Worm (Caenorhabditis elegans): ENCODE results near the gene F26D10.13.

F26D10.13 gene

DNA sequence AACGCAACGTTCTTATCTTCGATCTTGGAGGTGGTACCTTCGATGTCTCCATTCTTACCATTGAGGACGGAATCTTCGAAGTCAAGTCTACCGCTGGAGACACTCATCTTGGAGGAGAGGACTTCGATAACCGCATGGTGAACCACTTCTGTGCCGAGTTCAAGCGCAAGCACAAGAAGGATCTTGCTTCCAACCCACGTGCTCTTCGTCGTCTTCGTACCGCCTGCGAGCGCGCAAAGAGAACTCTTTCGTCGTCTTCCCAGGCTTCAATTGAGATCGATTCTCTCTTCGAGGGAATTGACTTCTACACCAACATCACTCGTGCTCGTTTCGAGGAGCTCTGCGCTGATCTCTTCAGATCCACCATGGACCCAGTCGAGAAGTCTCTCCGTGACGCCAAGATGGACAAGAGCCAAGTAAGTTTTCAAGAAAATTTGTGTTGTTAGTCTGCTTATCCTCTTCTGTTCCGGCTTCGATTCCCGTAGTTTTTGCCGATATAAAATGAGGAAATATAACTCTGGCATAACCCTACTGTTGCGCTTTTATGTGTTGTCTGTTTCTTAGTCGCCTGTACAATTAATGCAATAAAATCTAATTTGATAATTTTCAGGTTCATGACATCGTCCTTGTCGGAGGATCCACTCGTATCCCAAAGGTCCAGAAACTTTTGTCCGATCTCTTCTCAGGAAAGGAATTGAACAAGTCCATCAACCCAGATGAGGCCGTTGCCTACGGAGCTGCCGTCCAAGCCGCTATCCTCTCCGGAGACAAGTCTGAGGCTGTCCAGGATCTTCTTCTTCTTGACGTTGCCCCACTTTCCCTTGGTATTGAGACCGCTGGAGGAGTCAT is 15.2 kb upstream of the F26D10.13 start:
- TF ChIP-seq unc-62 (GFP tag; optimal IDR thresholded peaks at IDR 0.05) = no peak

- no peak for TF ChIP-seq unc-62 (GFP tag; optimal IDR thresholded peaks at IDR 0.05)
These were observed 14.4 kb upstream of the F26D10.13 start, which contains the start of gene hsp-1 for ce11 chrIV:17278861-17279591. Gene hsp-1 (plus strand): TSS chrIV:17278959.

- no peak for TF ChIP-seq unc-62 (GFP tag; optimal IDR thresholded peaks at IDR 0.05)
These were observed 13.7 kb upstream of the F26D10.13 start for ce11 chrIV:17278363-17278762.

DNA sequence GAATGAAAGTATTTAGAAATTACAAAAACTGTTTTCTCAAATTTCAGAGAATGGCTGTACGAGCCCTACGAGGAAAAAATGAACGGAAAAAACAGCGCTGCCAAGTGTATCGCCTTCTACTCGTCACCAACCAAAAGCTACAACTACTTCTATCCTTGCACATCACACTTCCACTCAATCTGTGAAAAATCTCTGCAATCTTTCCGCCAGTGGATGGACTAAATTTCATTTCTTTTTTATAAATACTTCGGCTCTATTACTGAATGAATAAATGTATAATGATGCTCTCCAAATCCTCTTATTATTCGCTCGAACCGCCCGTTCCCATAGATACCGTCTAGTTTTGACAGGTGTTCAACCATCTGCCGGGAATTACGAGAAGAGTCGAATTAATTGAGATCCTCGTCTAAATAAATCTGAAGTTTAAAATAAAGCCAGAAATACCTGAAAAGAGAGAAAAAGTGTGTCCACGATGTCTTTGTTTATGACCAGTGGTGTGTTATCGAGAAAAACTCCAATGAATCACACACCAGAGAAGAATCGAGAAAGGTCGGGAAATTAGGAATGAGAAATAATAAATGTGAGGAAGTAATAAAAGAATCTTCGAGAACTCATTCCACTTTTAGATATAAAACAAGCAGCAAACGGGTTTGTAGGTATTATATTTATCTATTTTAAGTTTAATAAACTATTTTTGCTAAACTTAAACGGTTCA is 13.0 kb upstream of the F26D10.13 start:
- TF ChIP-seq unc-62 (GFP tag; optimal IDR thresholded peaks at IDR 0.05) = no peak

ce11 chrIV:17276705-17277458 is 12.3 kb upstream of the F26D10.13 start, which contains the start of gene clec-196:
Gene clec-196 (plus strand): TSS chrIV:17276956.
- no peak for TF ChIP-seq unc-62 (GFP tag; optimal IDR thresholded peaks at IDR 0.05)

DNA sequence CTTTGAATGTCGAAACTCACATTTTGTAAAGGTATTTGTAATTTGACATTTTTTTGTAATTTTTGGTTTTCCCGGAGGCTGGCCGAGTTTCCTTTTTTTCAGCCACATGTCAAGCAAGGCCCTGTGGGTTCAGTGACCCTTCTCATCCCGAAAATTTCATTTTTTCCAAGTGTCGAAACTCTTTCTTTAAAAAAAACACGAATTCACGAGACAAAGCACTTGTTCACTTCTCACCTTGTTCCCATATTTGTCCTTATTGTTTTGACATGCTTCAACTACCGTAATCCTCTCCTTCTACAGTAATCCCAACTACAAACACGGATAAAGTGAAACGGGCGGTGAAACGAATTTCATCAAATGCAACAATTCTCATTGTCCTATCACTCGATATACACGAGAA is 10.7 kb upstream of the F26D10.13 start, which contains the start of gene lhfp-4:
lhfp-4 (plus strand) TSS at position 301 of the 400 bp plus-strand sequence.
- TF ChIP-seq unc-62 (GFP tag; optimal IDR thresholded peaks at IDR 0.05) = no peak

ce11 chrIV:17273602-17274110 is 9.0 kb upstream of the F26D10.13 start, which contains the start of gene gln-5:
Gene gln-5 (minus strand): TSS chrIV:17273652.
- TF ChIP-seq unc-62 (GFP tag; optimal IDR thresholded peaks at IDR 0.05) = no peak

DNA sequence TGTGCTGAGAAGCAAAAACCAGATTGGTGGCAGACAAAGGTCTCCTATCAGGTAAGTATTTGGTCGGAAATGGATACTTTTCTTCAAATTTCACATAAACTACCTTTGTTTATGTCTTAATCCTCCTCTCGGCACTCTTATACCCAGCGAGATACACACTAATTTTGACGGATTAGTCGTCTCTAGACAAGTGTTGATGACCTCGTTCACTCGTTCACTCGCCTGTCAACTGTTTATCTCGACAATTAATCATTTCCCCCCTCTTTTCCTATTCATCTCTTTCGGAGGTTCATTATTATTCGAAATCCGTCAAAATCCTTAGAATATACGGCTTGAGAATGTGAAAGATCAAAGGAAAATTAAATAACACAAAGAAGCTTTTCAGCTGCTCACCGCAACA is 5.1 kb upstream of the F26D10.13 start:
- TF ChIP-seq unc-62 (GFP tag; optimal IDR thresholded peaks at IDR 0.05) = no peak

DNA sequence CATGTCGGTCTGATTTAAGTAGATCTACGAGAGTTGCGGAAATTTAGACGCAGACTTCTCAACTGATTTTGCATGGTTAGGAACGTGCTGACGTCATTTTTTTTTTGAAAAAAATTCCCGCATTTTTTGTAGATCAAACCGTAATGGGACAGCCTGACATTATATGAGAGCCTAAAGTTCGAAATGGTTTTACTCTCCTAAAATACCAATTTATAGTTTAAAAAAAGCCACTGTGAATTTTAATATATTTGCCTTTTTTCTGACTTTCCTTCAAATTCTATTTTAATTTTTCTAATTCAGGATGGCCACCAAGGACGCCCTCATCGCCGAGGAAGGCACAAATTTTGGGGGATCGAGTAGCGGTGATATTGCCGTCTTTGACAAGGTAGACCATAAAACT is 4.4 kb upstream of the F26D10.13 start, which contains the start of gene atgp-1:
atgp-1 (plus strand) TSS at position 301 of the 400 bp plus-strand sequence.
- TF ChIP-seq unc-62 (GFP tag; optimal IDR thresholded peaks at IDR 0.05) = no peak

DNA sequence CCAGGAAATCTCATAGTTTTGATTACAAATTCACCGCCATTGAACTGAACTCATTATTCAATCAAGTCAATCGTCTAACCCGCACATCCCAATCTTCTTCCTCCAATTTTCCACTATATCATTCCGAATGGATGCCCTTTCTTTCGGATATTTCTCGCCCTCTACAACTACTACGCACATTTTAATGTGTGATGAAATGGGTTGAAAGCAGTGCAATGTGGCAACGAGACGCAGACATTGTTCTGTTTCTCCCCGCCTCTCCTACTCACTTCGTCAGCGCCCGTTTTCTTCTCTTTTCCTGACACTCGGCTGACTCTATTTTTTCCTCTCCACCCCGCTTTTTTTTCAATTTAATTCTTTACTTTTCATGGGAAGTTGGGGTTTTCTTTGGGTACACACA is 4.0 kb upstream of the F26D10.13 start:
- no peak for TF ChIP-seq unc-62 (GFP tag; optimal IDR thresholded peaks at IDR 0.05)

DNA sequence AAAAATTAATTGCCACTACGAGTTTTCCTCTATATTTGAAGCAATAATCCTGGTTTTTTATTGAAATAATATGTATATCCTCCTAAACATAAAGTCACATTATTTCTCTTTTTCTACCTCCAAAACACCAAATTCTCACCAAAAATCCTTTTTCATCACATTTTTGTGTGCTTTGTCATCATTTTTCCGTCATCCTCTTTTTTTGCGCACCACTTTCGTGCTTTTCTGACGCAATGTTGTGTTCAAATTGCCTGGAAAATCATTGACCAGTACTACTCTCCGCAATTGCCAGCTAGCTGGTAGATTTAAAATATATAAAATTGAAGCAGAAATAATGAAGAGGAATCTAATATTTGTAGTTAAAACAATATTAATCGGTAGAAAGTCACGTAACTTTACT is 3.5 kb upstream of the F26D10.13 start:
- TF ChIP-seq unc-62 (GFP tag; optimal IDR thresholded peaks at IDR 0.05) = no peak

DNA sequence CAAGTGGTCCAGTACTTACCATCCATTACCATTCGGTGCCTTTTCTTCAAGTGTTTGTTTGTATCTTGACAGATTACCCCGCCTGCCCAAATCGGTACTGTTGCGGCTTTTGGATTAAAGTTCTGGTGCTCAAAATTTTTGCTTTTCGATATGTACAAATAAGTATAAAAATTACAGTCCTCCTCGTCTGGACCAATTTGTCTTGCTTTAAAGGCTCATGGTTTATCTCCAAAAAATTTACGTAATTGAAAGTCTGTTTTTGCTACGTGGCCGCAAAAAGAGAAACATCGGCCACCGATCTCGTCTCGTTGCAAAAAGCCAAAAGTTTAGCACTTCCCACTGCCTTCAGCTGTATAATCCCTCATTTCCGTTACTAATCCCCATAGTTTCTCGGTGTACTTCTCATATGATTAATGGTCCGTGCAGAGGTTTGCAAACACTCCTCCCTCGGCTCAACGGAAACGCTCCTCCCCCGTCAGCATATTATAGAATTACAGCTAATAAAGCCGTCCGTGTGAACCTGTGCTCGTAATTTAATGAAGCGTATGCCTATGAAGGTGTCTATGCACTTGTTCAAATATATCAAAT is 2.8 kb upstream of the F26D10.13 start:
- TF ChIP-seq unc-62 (GFP tag; optimal IDR thresholded peaks at IDR 0.05) = no peak

DNA sequence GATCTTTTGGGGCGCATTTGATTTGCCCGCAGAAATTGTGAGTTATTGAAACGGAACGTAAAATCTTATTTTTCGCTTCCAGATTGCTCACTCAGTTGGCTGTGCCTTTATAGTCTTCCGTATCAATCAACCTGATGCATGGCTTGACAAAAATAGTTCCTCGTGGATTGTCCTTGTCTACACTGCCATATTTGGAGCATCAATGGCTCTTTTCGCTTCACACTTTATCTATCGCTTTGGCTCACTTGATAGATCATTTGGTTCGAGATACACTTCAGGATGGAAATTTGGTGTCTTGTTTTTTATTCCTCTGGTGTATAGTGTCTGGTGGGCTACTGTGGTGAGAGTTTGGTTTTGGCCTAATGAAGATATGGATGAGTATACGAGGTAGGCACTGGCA is 1.1 kb upstream of the F26D10.13 start:
- TF ChIP-seq unc-62 (GFP tag; optimal IDR thresholded peaks at IDR 0.05) = no peak

DNA sequence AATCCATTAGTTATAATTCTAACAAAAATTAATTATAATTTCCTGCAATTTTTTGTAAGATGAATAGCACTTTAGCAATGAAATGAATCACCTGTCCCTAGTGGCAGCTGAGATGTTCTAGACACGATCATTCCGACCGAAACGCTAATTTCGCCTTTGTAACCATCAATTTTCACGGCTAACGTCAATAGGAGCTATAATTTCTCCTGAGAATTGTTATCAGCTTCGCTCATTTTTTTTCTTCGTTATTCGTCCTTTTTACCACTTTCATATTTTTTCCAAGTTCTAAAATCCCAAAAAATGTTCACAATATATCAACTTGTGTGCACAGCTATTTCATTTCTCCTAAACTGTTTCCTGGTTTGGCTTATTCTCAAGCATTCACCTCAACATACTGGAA is 665 bp upstream of the F26D10.13 start, which contains the start of gene str-187:
str-187 (plus strand) TSS at position 301 of the 400 bp plus-strand sequence.
- no peak for TF ChIP-seq unc-62 (GFP tag; optimal IDR thresholded peaks at IDR 0.05)

Measured in whole organism, dauer.